Fruit fly (Drosophila melanogaster) whole organism, embryonic: ENCODE measurements around the gene CG1575.
A peak's percentile ranks its signal among the peaks of the same experiment; 100 is the strongest.

Experiments
- Atf3 ChIP-seq: fragments of 200-800 bp; sonication (Bioruptor generic); optimal IDR thresholded peaks from 3 replicates; lab custom pipeline; 2016; ENCODE audit warnings: missing biosample characterization, missing genetic modification characterization
- Atf6 ChIP-seq: fragments of 200-800 bp; sonication (Bioruptor generic); IDR thresholded peaks from 2 replicates; pipeline ENCODE4 v1.3.6; 2022; ENCODE audit warnings: missing biosample characterization, missing genetic modification characterization
- Bgb ChIP-seq: fragments of 200-800 bp; sonication (Bioruptor generic); IDR thresholded peaks from 2 replicates; pipeline ENCODE4 v1.3.6; 2022; ENCODE audit warnings: missing biosample characterization, missing genetic modification characterization; ENCODE audit not compliant: partially characterized antibody
- Bteb2 ChIP-seq: fragments of 200-800 bp; sonication (Bioruptor generic); optimal IDR thresholded peaks from 2 replicates; lab custom pipeline; 2016; ENCODE audit warnings: missing biosample characterization, missing genetic modification characterization
- CG10147 ChIP-seq: fragments of 200-800 bp; sonication (Bioruptor generic); optimal IDR thresholded peaks from 2 replicates; lab custom pipeline; 2019; ENCODE audit warnings: missing biosample characterization, mild to moderate bottlenecking, missing genetic modification characterization, moderate library complexity
- CG10565 ChIP-seq: fragments of 200-800 bp; sonication (Bioruptor generic); optimal IDR thresholded peaks from 3 replicates; lab custom pipeline; 2016; ENCODE audit warnings: missing biosample characterization, mild to moderate bottlenecking, missing genetic modification characterization
- CG11085 ChIP-seq: fragments of 200-800 bp; sonication (Bioruptor generic); IDR thresholded peaks from 2 replicates; pipeline ENCODE4 v1.3.6; 2022; ENCODE audit warnings: missing biosample characterization, missing genetic modification characterization
- CG12219 ChIP-seq: fragments of 200-800 bp; sonication (Bioruptor generic); optimal IDR thresholded peaks from 3 replicates; lab custom pipeline; 2018; ENCODE audit warnings: missing biosample characterization, mild to moderate bottlenecking, missing genetic modification characterization
- CG13296 ChIP-seq: fragments of 200-800 bp; sonication (Bioruptor generic); optimal IDR thresholded peaks from 3 replicates; lab custom pipeline; 2018; ENCODE audit warnings: missing biosample characterization, mild to moderate bottlenecking, missing genetic modification characterization
- CG13424 ChIP-seq: fragments of 200-800 bp; sonication (Bioruptor generic); optimal IDR thresholded peaks from 2 replicates; lab custom pipeline; 2019; ENCODE audit warnings: missing biosample characterization, mild to moderate bottlenecking, missing genetic modification characterization, moderate library complexity
- CG14860 ChIP-seq: fragments of 200-800 bp; sonication (Bioruptor generic); IDR thresholded peaks from 3 replicates; pipeline ENCODE4 v1.3.6; 2022; ENCODE audit warnings: missing biosample characterization, missing genetic modification characterization; ENCODE audit not compliant: partially characterized antibody
- CG15011 ChIP-seq: fragments of 200-800 bp; sonication (Bioruptor generic); optimal IDR thresholded peaks from 3 replicates; lab custom pipeline; 2018; ENCODE audit warnings: missing biosample characterization, mild to moderate bottlenecking, missing genetic modification characterization
- CG1792 ChIP-seq: fragments of 200-800 bp; sonication (Bioruptor generic); optimal IDR thresholded peaks from 2 replicates; lab custom pipeline; 2016; ENCODE audit warnings: missing biosample characterization, missing genetic modification characterization
- CG2120 ChIP-seq: fragments of 200-800 bp; sonication (Bioruptor generic); optimal IDR thresholded peaks from 3 replicates; lab custom pipeline; 2016; ENCODE audit warnings: missing biosample characterization, missing genetic modification characterization
- CG30020 ChIP-seq: fragments of 200-800 bp; optimal IDR thresholded peaks from 2 replicates; lab custom pipeline; 2019; ENCODE audit warnings: missing biosample characterization, mild to moderate bottlenecking, missing genetic modification characterization, moderate library complexity
- CG32772 ChIP-seq: fragments of 200-800 bp; sonication (Bioruptor generic); IDR thresholded peaks from 2 replicates; pipeline ENCODE4 v1.3.6; 2022; ENCODE audit warnings: missing biosample characterization, missing genetic modification characterization
- CG3726 ChIP-seq: fragments of 200-800 bp; sonication (Bioruptor generic); IDR thresholded peaks from 3 replicates; pipeline ENCODE4, ENCODE4 v1.3.6; 2022; ENCODE audit warnings: missing biosample characterization, missing genetic modification characterization
- CG5245 ChIP-seq: fragments of 200-800 bp; sonication (Bioruptor generic); optimal IDR thresholded peaks from 3 replicates; lab custom pipeline; 2016; ENCODE audit warnings: missing biosample characterization, missing genetic modification characterization
- CG6689 ChIP-seq: fragments of 200-800 bp; sonication (Bioruptor generic); IDR thresholded peaks from 2 replicates; pipeline ENCODE4 v1.3.6; 2022; ENCODE audit warnings: missing biosample characterization, missing genetic modification characterization
- CG7556 ChIP-seq: fragments of 200-800 bp; sonication (Bioruptor generic); optimal IDR thresholded peaks from 2 replicates; lab custom pipeline; 2017; ENCODE audit warnings: missing biosample characterization, mild to moderate bottlenecking, missing genetic modification characterization
- CG7928 ChIP-seq: fragments of 200-800 bp; sonication (Bioruptor generic); optimal IDR thresholded peaks from 2 replicates; lab custom pipeline; 2017; ENCODE audit warnings: missing biosample characterization, mild to moderate bottlenecking, missing genetic modification characterization
- CG9215 ChIP-seq: fragments of 200-800 bp; sonication (Bioruptor generic); IDR thresholded peaks from 2 replicates; pipeline ENCODE4 v1.3.6; 2022; ENCODE audit warnings: missing biosample characterization, missing genetic modification characterization
- CTCF ChIP-seq: fragments of 200-800 bp; sonication (Bioruptor generic); optimal IDR thresholded peaks from 2 replicates; lab custom pipeline; 2017; ENCODE audit warnings: missing biosample characterization, mild to moderate bottlenecking, missing genetic modification characterization, moderate library complexity
- CkIIα-i1 ChIP-seq: fragments of 200-800 bp; sonication (Bioruptor generic); IDR thresholded peaks from 2 replicates; pipeline ENCODE4 v1.3.6; 2022; ENCODE audit warnings: missing biosample characterization, missing genetic modification characterization
- D19A ChIP-seq: fragments of 200-800 bp; optimal IDR thresholded peaks from 3 replicates; lab custom pipeline; 2019; ENCODE audit warnings: missing biosample characterization, mild to moderate bottlenecking, missing genetic modification characterization, moderate library complexity
- Dll ChIP-seq: fragments of 200-800 bp; sonication (Bioruptor generic); IDR thresholded peaks from 4 replicates; pipeline ENCODE4 v1.3.6; 2022; ENCODE audit warnings: missing biosample characterization, missing genetic modification characterization; ENCODE audit not compliant: partially characterized antibody
- HLH4C ChIP-seq: fragments of 200-800 bp; sonication (Bioruptor generic); IDR thresholded peaks from 3 replicates; pipeline ENCODE4 v1.3.6; 2022; ENCODE audit warnings: missing biosample characterization, missing genetic modification characterization; ENCODE audit not compliant: partially characterized antibody
- HmgZ ChIP-seq: fragments of 200-800 bp; sonication (Bioruptor generic); optimal IDR thresholded peaks from 2 replicates; lab custom pipeline; 2018; ENCODE audit warnings: missing biosample characterization, mild to moderate bottlenecking, missing genetic modification characterization
- Myb ChIP-seq: fragments of 200-800 bp; sonication (Bioruptor generic); optimal IDR thresholded peaks from 2 replicates; lab custom pipeline; 2016; ENCODE audit warnings: missing biosample characterization, missing genetic modification characterization
- NC2β ChIP-seq: fragments of 200-800 bp; sonication (Bioruptor generic); optimal IDR thresholded peaks from 2 replicates; lab custom pipeline; 2016; ENCODE audit warnings: missing biosample characterization, missing genetic modification characterization
- Nf-YB ChIP-seq: fragments of 200-800 bp; sonication (Bioruptor generic); optimal IDR thresholded peaks from 3 replicates; lab custom pipeline; 2019; ENCODE audit warnings: missing biosample characterization, mild to moderate bottlenecking, missing genetic modification characterization, moderate library complexity
- Nf-YC ChIP-seq: fragments of 200-800 bp; optimal IDR thresholded peaks from 3 replicates; lab custom pipeline; 2019; ENCODE audit warnings: missing biosample characterization, mild to moderate bottlenecking, missing genetic modification characterization, moderate library complexity
- Sin3A ChIP-seq: fragments of >200 bp; optimal IDR thresholded peaks from 2 replicates; lab custom pipeline; 2018
- TFAM ChIP-seq: fragments of 200-800 bp; sonication (Bioruptor generic); optimal IDR thresholded peaks from 2 replicates; lab custom pipeline; 2017; ENCODE audit warnings: missing biosample characterization, missing genetic modification characterization, inconsistent platforms
- ash1 ChIP-seq: fragments of 200-800 bp; sonication (Bioruptor generic); optimal IDR thresholded peaks from 2 replicates; lab custom pipeline; 2018; ENCODE audit warnings: missing biosample characterization, mild to moderate bottlenecking, missing genetic modification characterization
- caup ChIP-seq: fragments of 200-800 bp; sonication (Bioruptor generic); optimal IDR thresholded peaks from 3 replicates; lab custom pipeline; 2017; ENCODE audit warnings: missing biosample characterization, mild to moderate bottlenecking, missing genetic modification characterization, moderate library complexity; ENCODE audit not compliant: severe bottlenecking
- ci ChIP-seq: fragments of 200-800 bp; sonication (Bioruptor generic); IDR thresholded peaks from 3 replicates; pipeline ENCODE4 v1.3.6; 2022; ENCODE audit warnings: missing biosample characterization, missing genetic modification characterization
- ewg ChIP-seq: fragments of 200-800 bp; sonication (Bioruptor generic); optimal IDR thresholded peaks from 3 replicates; lab custom pipeline; 2017; ENCODE audit warnings: mild to moderate bottlenecking, missing biosample characterization, missing genetic modification reagents, missing genetic modification characterization
- exex ChIP-seq: fragments of 200-800 bp; sonication (Bioruptor generic); optimal IDR thresholded peaks from 4 replicates; lab custom pipeline; 2018; ENCODE audit warnings: missing biosample characterization, mild to moderate bottlenecking, missing genetic modification characterization, moderate library complexity
- eyg ChIP-seq: fragments of 200-800 bp; sonication (Bioruptor generic); optimal IDR thresholded peaks from 3 replicates; lab custom pipeline; 2016; ENCODE audit warnings: missing biosample characterization, missing genetic modification characterization
- gem ChIP-seq: fragments of 200-800 bp; sonication (Bioruptor generic); optimal IDR thresholded peaks from 2 replicates; lab custom pipeline; 2019; ENCODE audit warnings: missing biosample characterization, mild to moderate bottlenecking, missing genetic modification characterization, moderate library complexity
- kah ChIP-seq: fragments of 200-800 bp; sonication (Bioruptor generic); optimal IDR thresholded peaks from 2 replicates; lab custom pipeline; 2018; ENCODE audit warnings: missing biosample characterization, mild to moderate bottlenecking, missing genetic modification characterization
- oc ChIP-seq: fragments of 200-800 bp; sonication (Bioruptor generic); optimal IDR thresholded peaks from 2 replicates; lab custom pipeline; 2018; ENCODE audit warnings: missing biosample characterization, mild to moderate bottlenecking, missing genetic modification characterization, moderate library complexity
- psq ChIP-seq: fragments of 200-800 bp; sonication (Bioruptor generic); optimal IDR thresholded peaks from 2 replicates; lab custom pipeline; 2017; ENCODE audit warnings: missing biosample characterization, missing genetic modification characterization
- ranshi ChIP-seq: fragments of 200-800 bp; sonication (Bioruptor generic); IDR thresholded peaks from 2 replicates; pipeline ENCODE4 v1.3.6; 2022; ENCODE audit warnings: missing biosample characterization, missing genetic modification characterization
- rib ChIP-seq: fragments of 200-800 bp; sonication (Bioruptor generic); IDR thresholded peaks from 2 replicates; pipeline ENCODE4 v1.3.6; 2022; ENCODE audit warnings: missing biosample characterization, missing genetic modification characterization
- ro ChIP-seq: fragments of 200-800 bp; sonication (Bioruptor generic); IDR thresholded peaks from 2 replicates; pipeline ENCODE4 v1.3.6; 2022; ENCODE audit warnings: missing biosample characterization, missing genetic modification characterization
- tap ChIP-seq: fragments of 200-800 bp; optimal IDR thresholded peaks from 3 replicates; lab custom pipeline; 2019; ENCODE audit warnings: missing biosample characterization, mild to moderate bottlenecking, missing genetic modification characterization, moderate library complexity
- tx ChIP-seq: fragments of 200-800 bp; sonication (Bioruptor generic); optimal IDR thresholded peaks from 2 replicates; lab custom pipeline; 2016; ENCODE audit warnings: missing biosample characterization, missing genetic modification characterization
- vfl ChIP-seq: fragments of 200-800 bp; sonication (Bioruptor generic); optimal IDR thresholded peaks from 2 replicates; lab custom pipeline; 2016; ENCODE audit warnings: missing biosample characterization, missing genetic modification characterization
- wor ChIP-seq: fragments of 200-800 bp; sonication (Bioruptor generic); IDR thresholded peaks from 2 replicates; pipeline ENCODE4 v1.3.6; 2022; ENCODE audit warnings: missing biosample characterization, missing genetic modification characterization
- zen2 ChIP-seq: fragments of 200-800 bp; sonication (Bioruptor generic); IDR thresholded peaks from 3 replicates; pipeline ENCODE4 v1.3.6; 2022; ENCODE audit warnings: missing biosample characterization, missing genetic modification characterization; ENCODE audit not compliant: partially characterized antibody

CG1575 gene

dm6 chrX:8126149-8126548 lies 9.3 kb downstream of the CG1575 start (continued):
- TF ChIP-seq CG2120 (GFP tag; lab: Kevin White, UChicago) (no peak), CTCF (no peak), vfl (GFP tag; lab: Kevin White, UChicago) (no peak), CG1792 (GFP tag; lab: Kevin White, UChicago) (no peak), CG6689 (GFP tag; lab: Robert Waterston, UW) (peak; percentile 74), ewg (GFP tag; lab: Kevin White, UChicago) (peak; percentile 67), HmgZ (no peak), wor (GFP tag; lab: Robert Waterston, UW) (peak; percentile 42; the same call in 1 of the 2 replicates), HLH4C (no peak), tap (tag; lab: Kevin White, UChicago) (peak; percentile 57), Atf6 (GFP tag; lab: Robert Waterston, UW) (no peak; the same call in 1 of the 2 replicates), CG9215 (GFP tag; lab: Robert Waterston, UW) (no peak), psq (GFP tag; lab: Kevin White, UChicago) (peak; percentile 6), oc (tag; lab: Kevin White, UChicago) (peak; percentile 74), CG13424 (tag; lab: Kevin White, UChicago) (peak; percentile 53), CG15011 (no peak), CkIIα-i1 (GFP tag; lab: Robert Waterston, UW) (no peak), kah (no peak), CG7556 (GFP tag; lab: Kevin White, UChicago) (peak; percentile 24), ro (GFP tag; lab: Robert Waterston, UW) (no peak), TFAM (GFP tag; lab: Kevin White, UChicago) (no peak), CG7928 (GFP tag; lab: Kevin White, UChicago) (no peak), CG32772 (peak; percentile 71), CG10147 (GFP tag; lab: Kevin White, UChicago) (no peak), caup (GFP tag; lab: Kevin White, UChicago) (no peak), Bteb2 (GFP tag; lab: Kevin White, UChicago) (no peak), Nf-YC (tag; lab: Kevin White, UChicago) (no peak), Myb (no peak), CG12219 (peak; percentile 40), CG5245 (peak; percentile 36), CG30020 (tag; lab: Kevin White, UChicago) (no peak), CG10565 (GFP tag; lab: Kevin White, UChicago) (no peak), NC2β (GFP tag; lab: Kevin White, UChicago) (peak; percentile 46), CG14860 (GFP tag; lab: Robert Waterston, UW) (no peak), ci (GFP tag; lab: Robert Waterston, UW) (peak; percentile 89), Nf-YB (GFP tag; lab: Kevin White, UChicago) (no peak), Dll (GFP tag; lab: Robert Waterston, UW) (no peak), D19A (tag; lab: Kevin White, UChicago) (peak; percentile 66), ranshi (GFP tag; lab: Robert Waterston, UW) (peak; percentile 50; the same call in 1 of the 2 replicates), ash1 (GFP tag; lab: Kevin White, UChicago) (no peak), gem (tag; lab: Kevin White, UChicago) (peak; percentile 80), Bgb (GFP tag; lab: Robert Waterston, UW) (no peak), CG13296 (no peak), zen2 (no peak), Sin3A (lab: Kevin White, UChicago) (no peak), tx (peak; percentile 39), CG3726 (GFP tag; lab: Robert Waterston, UW) (peak; percentile 54; the same call in 1 of the 3 replicates), rib (GFP tag; lab: Robert Waterston, UW) (no peak), CG11085 (GFP tag; lab: Robert Waterston, UW) (no peak), Atf3 (peak; percentile 38), exex (tag; lab: Kevin White, UChicago) (no peak), eyg (GFP tag; lab: Kevin White, UChicago) (no peak)
